Worm (Caenorhabditis elegans): Measurements from ENCODE around the gene F52B10.3.

DNA sequence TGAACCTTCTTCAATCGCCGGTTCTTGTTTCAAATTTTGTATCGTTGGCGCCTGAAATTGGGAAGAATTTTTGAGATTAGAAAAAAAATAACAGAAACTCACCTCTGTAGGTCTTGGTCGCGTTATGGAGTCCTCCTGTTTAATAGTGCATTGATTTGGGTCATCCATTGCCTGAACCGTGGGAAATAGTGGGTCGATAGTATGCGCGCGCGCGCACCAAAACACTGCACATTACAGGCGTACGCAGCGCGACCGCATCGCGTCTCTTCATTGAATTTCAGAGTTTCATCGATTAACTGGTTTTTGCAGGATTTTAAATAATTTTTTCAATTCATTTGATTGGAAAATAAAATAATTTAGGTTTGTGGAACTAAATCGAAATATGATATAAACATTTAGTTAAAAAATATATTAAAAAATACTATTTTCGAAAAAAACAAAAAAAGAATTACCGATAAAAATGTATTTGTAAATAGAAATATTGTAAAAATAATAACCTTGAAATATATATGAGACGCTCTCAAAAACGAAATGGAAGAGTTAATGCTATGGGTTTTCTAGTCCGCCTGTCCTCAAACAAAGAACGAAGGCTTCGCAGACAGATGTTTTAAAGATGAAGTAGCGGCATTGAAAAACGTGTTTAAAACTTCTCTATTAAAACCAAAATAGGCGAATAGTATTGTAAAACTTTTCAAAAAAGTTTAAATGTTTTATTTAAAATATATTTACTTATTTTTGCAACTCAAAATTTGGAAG lies 40.9 kb downstream of the F52B10.3 start, which contains the start of gene tra-4:
- TF ChIP-seq him-1 (tag; optimal IDR thresholded peaks at IDR 0.05) (no peak), egl-44 (GFP tag; IDR thresholded peaks at IDR 0.05) (no peak), hlh-12 (tag; optimal IDR thresholded peaks at IDR 0.05) (no peak)

All from whole organism, young adult.